Worm (Caenorhabditis elegans) whole organism, midembryonic: ENCODE measurements around the gene iff-1.

ENCODE experiments used
- T22C8.4 ChIP-seq: fragments of 200-800 bp; sonication (Bioruptor generic); IDR thresholded peaks from 2 replicates; pipeline ENCODE4 v1.3.6; 2022; ENCODE audit warnings: missing genetic modification characterization, missing compliant biosample characterization
- flt-1 ChIP-seq: fragments of 200-800 bp; sonication (Bioruptor generic); IDR thresholded peaks from 2 replicates; pipeline ENCODE4 v1.3.6; 2022; ENCODE audit warnings: missing genetic modification characterization, missing compliant biosample characterization
- med-1 ChIP-seq: sonication (generic microtip); optimal IDR thresholded peaks from 2 replicates; lab custom pipeline; 2017; ENCODE audit warnings: missing genetic modification characterization, mild to moderate bottlenecking, missing compliant biosample characterization, antibody characterized with exemption, missing genetic modification reagents; ENCODE audit not compliant: insufficient read depth
- tab-1 ChIP-seq: fragments of 200-800 bp; sonication (Bioruptor generic); IDR thresholded peaks from 2 replicates; pipeline ENCODE4 v1.3.6; 2022; ENCODE audit warnings: missing genetic modification characterization, missing compliant biosample characterization

DNA sequence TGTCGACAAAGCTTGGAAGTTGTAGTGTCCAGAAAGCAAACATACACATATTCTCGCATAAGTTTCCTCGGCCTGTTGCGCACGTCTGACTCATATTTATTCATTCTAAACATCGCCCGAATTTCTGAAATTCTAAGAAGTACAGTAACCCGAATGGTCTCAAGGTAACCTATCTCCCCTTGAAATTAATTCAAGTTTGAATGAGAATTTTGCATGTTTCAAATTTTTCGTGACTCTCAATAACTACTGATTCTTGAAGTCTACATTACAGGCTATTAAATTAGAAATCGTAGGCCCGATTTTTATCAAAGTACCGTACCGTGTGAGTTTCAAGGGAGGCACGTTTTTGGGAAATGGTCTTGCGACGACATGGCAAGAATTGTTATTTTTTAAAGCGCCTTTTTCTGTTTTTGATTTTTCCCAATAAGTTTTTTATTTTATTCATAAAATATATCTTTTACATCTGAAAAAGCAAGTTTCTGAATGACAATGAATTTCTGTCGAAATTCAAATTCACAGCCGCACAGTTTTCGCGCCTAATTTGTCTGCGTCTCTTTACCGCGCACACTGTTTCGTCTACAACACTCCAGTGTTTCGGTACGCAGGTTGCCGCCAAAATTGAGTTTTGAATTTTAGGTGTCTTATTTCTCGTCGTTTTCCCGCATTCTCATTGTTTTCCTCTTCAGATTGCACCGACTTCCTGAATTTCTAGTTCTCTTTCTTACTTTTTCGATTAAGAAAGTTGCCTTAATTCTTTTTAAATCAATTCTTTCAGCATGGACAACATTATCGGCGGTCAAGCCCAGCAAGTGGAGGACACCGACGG lies 46.8 kb upstream of the iff-1 start, which contains the start of the genes R10E11.9 and mcm-6:
- TF ChIP-seq tab-1 (GFP tag; lab: Robert Waterston, UW) = no peak
- TF ChIP-seq flt-1 = no peak
- no peak for TF ChIP-seq T22C8.4 (GFP tag; lab: Robert Waterston, UW)
- no peak for TF ChIP-seq med-1
